In the genomic region with DNA sequence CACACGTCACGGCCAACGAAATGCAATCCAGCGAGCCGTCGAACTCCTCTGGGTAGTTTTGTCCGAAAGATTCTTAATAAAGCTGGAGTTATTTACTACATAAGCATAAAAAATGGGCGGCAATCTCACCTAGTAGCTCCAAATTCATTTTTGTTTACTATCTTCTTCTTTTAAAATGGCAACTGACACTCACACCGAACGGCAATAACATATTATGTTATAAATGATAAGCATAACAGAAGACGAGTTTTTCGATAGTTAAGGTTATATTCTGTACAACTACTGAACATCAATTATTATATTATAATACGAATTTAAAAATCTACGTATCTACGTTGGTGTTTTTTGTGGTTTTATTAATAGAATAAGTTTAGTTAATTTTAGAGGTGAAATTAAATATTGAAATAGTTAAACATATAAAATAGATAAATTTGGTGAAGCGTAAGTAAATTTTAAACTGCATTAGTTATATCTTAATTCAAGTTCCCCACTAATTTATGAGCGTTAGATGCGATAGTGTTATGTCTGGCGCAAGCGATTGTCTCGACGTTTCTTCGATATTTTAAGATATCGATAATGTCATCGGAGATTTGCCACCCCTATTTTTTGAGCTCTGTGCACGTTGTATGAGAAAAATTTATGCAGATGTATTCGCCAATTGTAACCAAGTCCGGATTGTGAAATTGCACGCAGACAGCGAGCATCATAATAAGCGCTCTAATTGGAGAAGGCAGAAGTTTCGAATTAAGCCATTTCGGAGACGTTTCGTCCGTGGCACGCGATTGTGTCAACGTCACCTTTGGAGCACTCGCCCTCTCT, we compare ENCODE assay signal across 2 fruit fly cellular contexts.
TF ChIP-seq lines count a peak whose summit lies in the region.

Gene Rbbp5 (minus strand): TSS at position 181 of the 819 bp plus-strand sequence.
Gene eRF1 (plus strand): TSS at position 594 of the 819 bp plus-strand sequence.

TF ChIP-seq in whole organism, embryonic, 481 proteins besides CTCF, POLR2A, EP300 and RAD21 (continued from another document and continues in another):
- peak; percentile 83 for TF ChIP-seq NFAT (GFP tag; IDR thresholded peaks at IDR 0.05; lab: Robert Waterston, UW)
- TF ChIP-seq Bteb2 (GFP tag; optimal IDR thresholded peaks at IDR 0.05; lab: Kevin White, UChicago) = peak; percentile 58
- no peak for TF ChIP-seq NC2α (GFP tag; optimal IDR thresholded peaks at IDR 0.05; lab: Kevin White, UChicago)
- no peak for TF ChIP-seq CG7839 (tag; optimal IDR thresholded peaks at IDR 0.05; lab: Kevin White, UChicago)
- TF ChIP-seq CG4360 (GFP tag; IDR thresholded peaks at IDR 0.05; lab: Robert Waterston, UW) = no peak
- TF ChIP-seq CG11504 (tag; optimal IDR thresholded peaks at IDR 0.05; lab: Kevin White, UChicago) = no peak
- TF ChIP-seq CG13123 (GFP tag; optimal IDR thresholded peaks at IDR 0.05; lab: Kevin White, UChicago) = peak; percentile 71
- peak; percentile 14 for TF ChIP-seq gro (GFP tag; optimal IDR thresholded peaks at IDR 0.05; lab: Kevin White, UChicago)
- peak; percentile 32 for TF ChIP-seq psq (GFP tag; optimal IDR thresholded peaks at IDR 0.05; lab: Kevin White, UChicago)
- no peak for TF ChIP-seq NK7.1 (GFP tag; optimal IDR thresholded peaks at IDR 0.05; lab: Kevin White, UChicago)
- TF ChIP-seq maf-S (GFP tag; optimal IDR thresholded peaks at IDR 0.05; lab: Kevin White, UChicago) = peak; percentile 59
- no peak for TF ChIP-seq dimm (GFP tag; IDR thresholded peaks at IDR 0.05; lab: Robert Waterston, UW)
- TF ChIP-seq Opbp (GFP tag; IDR thresholded peaks at IDR 0.05; lab: Robert Waterston, UW; ENCODE audit: partially characterized antibody) = peak; percentile 94
- peak; percentile 49; the same call in 1 of the 2 replicates for TF ChIP-seq peb (GFP tag; IDR thresholded peaks at IDR 0.05; lab: Robert Waterston, UW)
- no peak for TF ChIP-seq Gsc (GFP tag; IDR thresholded peaks at IDR 0.05; lab: Robert Waterston, UW)
- TF ChIP-seq wor (GFP tag; IDR thresholded peaks at IDR 0.05; lab: Robert Waterston, UW) = peak; percentile 47
- peak; percentile 7 for TF ChIP-seq her (GFP tag; optimal IDR thresholded peaks at IDR 0.05; lab: Kevin White, UChicago)
- peak; percentile 71 for TF ChIP-seq CG18764 (GFP tag; optimal IDR thresholded peaks at IDR 0.05; lab: Kevin White, UChicago)
- TF ChIP-seq Sox102F (GFP tag; optimal IDR thresholded peaks at IDR 0.05; lab: Kevin White, UChicago) = no peak
- peak; percentile 79 for TF ChIP-seq tgo (GFP tag; IDR thresholded peaks at IDR 0.05; lab: Robert Waterston, UW)
- peak; percentile 82 for TF ChIP-seq CG7372 (GFP tag; IDR thresholded peaks at IDR 0.05; lab: Robert Waterston, UW)
- no peak for TF ChIP-seq cad (GFP tag; optimal IDR thresholded peaks at IDR 0.05; lab: Kevin White, UChicago)
- peak; percentile 72 for TF ChIP-seq CG13894 (tag; optimal IDR thresholded peaks at IDR 0.05; lab: Kevin White, UChicago)
- TF ChIP-seq Dll (GFP tag; IDR thresholded peaks at IDR 0.05; lab: Robert Waterston, UW; ENCODE audit: partially characterized antibody) = peak; percentile 93
- TF ChIP-seq Spps (tag; optimal IDR thresholded peaks at IDR 0.05; lab: Kevin White, UChicago) = peak; percentile 38
- peak; percentile 47 for TF ChIP-seq YL-1 (GFP tag; optimal IDR thresholded peaks at IDR 0.05; lab: Kevin White, UChicago)
- TF ChIP-seq CG12942 (GFP tag; optimal IDR thresholded peaks at IDR 0.05; lab: Kevin White, UChicago) = peak; percentile 77
- peak; percentile 53 for TF ChIP-seq corto (GFP tag; optimal IDR thresholded peaks at IDR 0.05; lab: Kevin White, UChicago)
- no peak for TF ChIP-seq bowl (GFP tag; IDR thresholded peaks at IDR 0.05; lab: Robert Waterston, UW)
- peak; percentile 40 for TF ChIP-seq Mes4 (GFP tag; optimal IDR thresholded peaks at IDR 0.05; lab: Kevin White, UChicago)
- peak; percentile 68 for TF ChIP-seq CG13624 (GFP tag; optimal IDR thresholded peaks at IDR 0.05; lab: Kevin White, UChicago)
- TF ChIP-seq Ets65A (GFP tag; lab: Kevin White, UChicago) = peak; percentile 96
- no peak for TF ChIP-seq jigr1 (GFP tag; IDR thresholded peaks at IDR 0.05; lab: Robert Waterston, UW)
- TF ChIP-seq B-H2 (GFP tag; optimal IDR thresholded peaks at IDR 0.05; lab: Kevin White, UChicago) = peak; percentile 75
- peak; percentile 88 for TF ChIP-seq CoRest (tag; optimal IDR thresholded peaks at IDR 0.05; lab: Kevin White, UChicago)
- peak; percentile 50 for TF ChIP-seq Atf3 (GFP tag; optimal IDR thresholded peaks at IDR 0.05; lab: Kevin White, UChicago)
- TF ChIP-seq CG7963 (GFP tag; IDR thresholded peaks at IDR 0.05; lab: Robert Waterston, UW; ENCODE audit: partially characterized antibody) = peak; percentile 84
- peak; percentile 80; the same call in 1 of the 2 replicates for TF ChIP-seq CG31441 (GFP tag; IDR thresholded peaks at IDR 0.05; lab: Robert Waterston, UW)
- peak; percentile 24; the same call in 1 of the 2 replicates for TF ChIP-seq E2f2 (GFP tag; IDR thresholded peaks at IDR 0.05; lab: Robert Waterston, UW)
- peak; percentile 93 for TF ChIP-seq bbx (GFP tag; IDR thresholded peaks at IDR 0.05; lab: Robert Waterston, UW; ENCODE audit: partially characterized antibody)
- TF ChIP-seq CG12155 (GFP tag; optimal IDR thresholded peaks at IDR 0.05; lab: Kevin White, UChicago) = peak; percentile 78
- peak; percentile 86 for TF ChIP-seq CG14710 (tag; optimal IDR thresholded peaks at IDR 0.05; lab: Kevin White, UChicago)
- no peak for TF ChIP-seq dmrt99B (tag; optimal IDR thresholded peaks at IDR 0.05; lab: Kevin White, UChicago)
- peak; percentile 86 for TF ChIP-seq CG13287 (GFP tag; IDR thresholded peaks at IDR 0.05; lab: Robert Waterston, UW; ENCODE audit: partially characterized antibody)
- peak; percentile 61 for TF ChIP-seq CG1233 (GFP tag; optimal IDR thresholded peaks at IDR 0.05; lab: Kevin White, UChicago)
- peak; percentile 14 for TF ChIP-seq CG9797 (GFP tag; optimal IDR thresholded peaks at IDR 0.05; lab: Kevin White, UChicago)
- peak; percentile 18 for TF ChIP-seq Myb (GFP tag; optimal IDR thresholded peaks at IDR 0.05; lab: Kevin White, UChicago)
- TF ChIP-seq shn (GFP tag; optimal IDR thresholded peaks at IDR 0.05; lab: Kevin White, UChicago) = peak; percentile 42
- TF ChIP-seq sob (GFP tag; IDR thresholded peaks at IDR 0.05; lab: Robert Waterston, UW) = peak; percentile 85
- TF ChIP-seq dm (GFP tag; optimal IDR thresholded peaks at IDR 0.05; lab: Kevin White, UChicago) = peak; percentile 77
- peak; percentile 87 for TF ChIP-seq CG34422 (GFP tag; IDR thresholded peaks at IDR 0.05; lab: Robert Waterston, UW)
- no peak for TF ChIP-seq Stat92E (GFP tag; optimal IDR thresholded peaks at IDR 0.05; lab: Kevin White, UChicago)
- TF ChIP-seq ci (GFP tag; IDR thresholded peaks at IDR 0.05; lab: Robert Waterston, UW) = no peak
- peak; percentile 11 for TF ChIP-seq Hmx (GFP tag; optimal IDR thresholded peaks at IDR 0.05; lab: Kevin White, UChicago)
- no peak for TF ChIP-seq Blimp-1 (GFP tag; optimal IDR thresholded peaks at IDR 0.05; lab: Kevin White, UChicago)
- peak; percentile 37 for TF ChIP-seq HmgD (GFP tag; optimal IDR thresholded peaks at IDR 0.05; lab: Kevin White, UChicago)
- peak; percentile 42; the same call in 1 of the 2 replicates for TF ChIP-seq CG1024 (GFP tag; IDR thresholded peaks at IDR 0.05; lab: Robert Waterston, UW)
- peak; percentile 81 for TF ChIP-seq sug (tag; optimal IDR thresholded peaks at IDR 0.05; lab: Kevin White, UChicago)
- peak; percentile 82 for TF ChIP-seq ind (GFP tag; optimal IDR thresholded peaks at IDR 0.05; lab: Kevin White, UChicago)

TF ChIP-seq in whole organism, prepupa, 60 proteins besides CTCF, POLR2A, EP300 and RAD21 (continued from another document):
- no peak for TF ChIP-seq CG4318 (GFP tag; optimal IDR thresholded peaks at IDR 0.05; lab: Kevin White, UChicago)
- TF ChIP-seq Gug (GFP tag; IDR thresholded peaks at IDR 0.05; lab: Robert Waterston, UW) = peak; percentile 51; the same call in 1 of the 2 replicates
- TF ChIP-seq Eip93F (GFP tag; optimal IDR thresholded peaks at IDR 0.05; lab: Kevin White, UChicago) = peak; percentile 24
- peak; percentile 73 for TF ChIP-seq Hr4 (GFP tag; optimal IDR thresholded peaks at IDR 0.05; lab: Kevin White, UChicago)
- TF ChIP-seq CG3032 (tag; optimal IDR thresholded peaks at IDR 0.05; lab: Kevin White, UChicago) = peak; percentile 76
- TF ChIP-seq achi (GFP tag; optimal IDR thresholded peaks at IDR 0.05; lab: Kevin White, UChicago) = peak; percentile 58
- TF ChIP-seq CG9139 (GFP tag; optimal IDR thresholded peaks at IDR 0.05; lab: Kevin White, UChicago) = peak; percentile 4
- TF ChIP-seq OdsH (GFP tag; optimal IDR thresholded peaks at IDR 0.05; lab: Kevin White, UChicago) = peak; percentile 79
- peak; percentile 46 for TF ChIP-seq Sox14 (GFP tag; optimal IDR thresholded peaks at IDR 0.05; lab: Kevin White, UChicago)
- no peak for TF ChIP-seq CG6808 (GFP tag; optimal IDR thresholded peaks at IDR 0.05; lab: Kevin White, UChicago)
- TF ChIP-seq Sox15 (GFP tag; optimal IDR thresholded peaks at IDR 0.05; lab: Kevin White, UChicago) = peak; percentile 51
- TF ChIP-seq Lpt (GFP tag; optimal IDR thresholded peaks at IDR 0.05; lab: Kevin White, UChicago) = peak; percentile 4
- TF ChIP-seq CG32006 (GFP tag; optimal IDR thresholded peaks at IDR 0.05; lab: Kevin White, UChicago) = no peak
